Fruit fly (Drosophila melanogaster) Kc167 (cell line): Measurements from ENCODE around the gene da.
A peak's percentile ranks its signal among the peaks of the same experiment; 100 is the strongest.

Source experiments
- Myc ChIP-seq: fragments of >200 bp; optimal IDR thresholded peaks from 2 replicates; lab custom pipeline; 2017; ENCODE audit warnings: missing external identifiers
- Sin3A ChIP-seq: fragments of >200 bp; optimal IDR thresholded peaks from 2 replicates; lab custom pipeline; 2018; ENCODE audit warnings: missing external identifiers
- h ChIP-seq: fragments of >200 bp; optimal IDR thresholded peaks from 3 replicates; lab custom pipeline; 2018; ENCODE audit warnings: missing external identifiers
- insv ChIP-seq: fragments of >200 bp; optimal IDR thresholded peaks from 3 replicates; lab custom pipeline; 2018; ENCODE audit warnings: missing external identifiers
- psq ChIP-seq: fragments of >200 bp; optimal IDR thresholded peaks from 2 replicates; lab custom pipeline; 2017; ENCODE audit warnings: missing external identifiers
- ttk ChIP-seq: sonication (Bioruptor generic); optimal IDR thresholded peaks from 2 replicates; lab custom pipeline; 2017; ENCODE audit warnings: missing external identifiers

da gene

dm6 chr2L:10393467-10393866 lies 5.6 kb downstream of the da start:
- TF ChIP-seq Myc (lab: Kevin White, UChicago) (no peak), psq (lab: Kevin White, UChicago) (no peak), ttk (lab: Kevin White, UChicago) (no peak), insv (lab: Kevin White, UChicago) (no peak), h (lab: Kevin White, UChicago) (no peak), Sin3A (lab: Kevin White, UChicago) (no peak)

- TF ChIP-seq psq (lab: Kevin White, UChicago), result no peak
- TF ChIP-seq ttk (lab: Kevin White, UChicago), result no peak
- no peak for TF ChIP-seq Sin3A (lab: Kevin White, UChicago)
- TF ChIP-seq h (lab: Kevin White, UChicago), result no peak
- no peak for TF ChIP-seq insv (lab: Kevin White, UChicago)
- TF ChIP-seq Myc (lab: Kevin White, UChicago), result no peak
These were observed 7.1 kb downstream of the da start for dm6 chr2L:10395035-10395434.

- TF ChIP-seq psq (lab: Kevin White, UChicago) (peak; percentile 52), insv (lab: Kevin White, UChicago) (no peak), h (lab: Kevin White, UChicago) (no peak), Myc (lab: Kevin White, UChicago) (no peak), Sin3A (lab: Kevin White, UChicago) (no peak), ttk (lab: Kevin White, UChicago) (no peak)
These were observed 8.0 kb downstream of the da start, which contains the start of gene Mdh1 for dm6 chr2L:10395642-10396487. Gene Mdh1 (minus strand): TSS chr2L:10396332.

dm6 chr2L:10396488-10396824 lies 8.6 kb downstream of the da start, which contains the start of gene Cnot4:
Gene Cnot4 (plus strand): TSS chr2L:10396716.
- peak; percentile 31 for TF ChIP-seq psq (lab: Kevin White, UChicago)
- no peak for TF ChIP-seq Myc (lab: Kevin White, UChicago)

dm6 chr2L:10396877-10397587 lies 9.1 kb downstream of the da start:
- TF ChIP-seq Sin3A (lab: Kevin White, UChicago) (no peak), psq (lab: Kevin White, UChicago) (no peak), ttk (lab: Kevin White, UChicago) (no peak), h (lab: Kevin White, UChicago) (no peak), insv (lab: Kevin White, UChicago) (no peak), Myc (lab: Kevin White, UChicago) (no peak)

- TF ChIP-seq h (lab: Kevin White, UChicago) (no peak), Sin3A (lab: Kevin White, UChicago) (no peak), ttk (lab: Kevin White, UChicago) (no peak), Myc (lab: Kevin White, UChicago) (no peak), insv (lab: Kevin White, UChicago) (no peak), psq (lab: Kevin White, UChicago) (no peak)
These were observed 16.0 kb downstream of the da start for dm6 chr2L:10403803-10404315.

- TF ChIP-seq Sin3A (lab: Kevin White, UChicago) (no peak), Myc (lab: Kevin White, UChicago) (no peak), h (lab: Kevin White, UChicago) (no peak), insv (lab: Kevin White, UChicago) (no peak), psq (lab: Kevin White, UChicago) (no peak), ttk (lab: Kevin White, UChicago) (no peak)
These were observed 17.2 kb downstream of the da start, which contains the start of the genes CG17768, LSm-4 and Ir31a for dm6 chr2L:10405008-10405654. Gene CG17768 (minus strand): TSS chr2L:10405203. Gene LSm-4 (minus strand): TSS chr2L:10405203. Gene Ir31a (plus strand): TSS chr2L:10405565.

- TF ChIP-seq Myc (lab: Kevin White, UChicago) (no peak), insv (lab: Kevin White, UChicago) (no peak)
These were observed 20.2 kb downstream of the da start, which contains the start of the genes Ip259 and RpS27A for dm6 chr2L:10408122-10408576. Gene Ip259 (plus strand): TSS chr2L:10408352. Gene RpS27A (plus strand): TSS chr2L:10408352.

dm6 chr2L:10413251-10414127 lies 25.6 kb downstream of the da start, which contains the start of the genes CG5355 and Klp31E:
Gene CG5355 (minus strand): TSS chr2L:10413463.
Gene Klp31E (plus strand): TSS chr2L:10414017.
- TF ChIP-seq insv (lab: Kevin White, UChicago), result no peak
- TF ChIP-seq ttk (lab: Kevin White, UChicago), result no peak
- TF ChIP-seq psq (lab: Kevin White, UChicago), result no peak
- TF ChIP-seq Myc (lab: Kevin White, UChicago), result no peak
- no peak for TF ChIP-seq Sin3A (lab: Kevin White, UChicago)
- no peak for TF ChIP-seq h (lab: Kevin White, UChicago)

dm6 chr2L:10418981-10419380 lies 31.1 kb downstream of the da start, which contains the start of gene RfC3:
Gene RfC3 (plus strand): TSS chr2L:10419190.
- no peak for TF ChIP-seq Sin3A (lab: Kevin White, UChicago)
- TF ChIP-seq insv (lab: Kevin White, UChicago), result no peak
- no peak for TF ChIP-seq psq (lab: Kevin White, UChicago)
- no peak for TF ChIP-seq h (lab: Kevin White, UChicago)
- no peak for TF ChIP-seq ttk (lab: Kevin White, UChicago)
- no peak for TF ChIP-seq Myc (lab: Kevin White, UChicago)
